Fruit fly (Drosophila melanogaster) ovary, adult (tissue): ENCODE data around the gene CG13022.
"Not testable (repeated sequence)": the region's sequence is repeated elsewhere in the genome, so short reads cannot be mapped to it uniquely, and the experiment has no call there.

Experiments used
- CG17801 ChIP-seq: fragments of 200-800 bp; optimal IDR thresholded peaks from 2 replicates; lab custom pipeline; 2019; ENCODE audit warnings: missing biosample characterization, mild to moderate bottlenecking, missing genetic modification characterization, moderate library complexity; ENCODE audit not compliant: partially characterized antibody

The CG13022 gene

DNA sequence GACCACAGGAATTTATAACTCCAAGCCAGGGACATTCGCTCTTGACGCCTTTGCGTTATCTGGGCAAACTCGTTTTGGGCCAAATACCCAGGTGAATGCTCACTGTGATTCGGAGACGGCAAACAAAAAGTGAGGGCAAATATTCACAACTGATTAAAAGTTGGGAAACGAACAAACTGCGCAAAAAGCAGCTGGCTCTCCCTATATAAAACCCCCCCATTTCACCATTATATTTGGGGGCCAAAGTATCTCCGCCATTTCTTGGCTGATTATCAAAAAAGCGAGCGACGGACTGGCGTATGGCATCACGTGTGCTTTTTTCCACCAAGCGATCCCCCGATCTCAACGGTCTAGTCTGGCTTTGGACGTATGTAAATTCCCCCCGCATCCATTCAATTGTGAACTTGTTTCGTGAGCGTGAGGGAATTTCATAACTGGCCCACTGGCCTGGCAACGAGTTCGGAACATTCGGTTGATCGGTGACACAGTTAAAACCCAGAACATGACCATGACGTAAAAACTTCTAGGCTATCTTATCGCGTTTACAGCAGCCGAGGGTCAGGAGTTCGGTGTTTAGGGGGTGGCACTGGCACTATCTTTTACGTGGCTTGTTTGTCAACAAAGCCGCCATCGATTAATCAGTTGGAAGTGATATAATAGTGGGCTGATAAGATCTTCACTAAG, 19.8 kb upstream of the CG13022 start:
- TF ChIP-seq CG17801 (GFP tag; lab: Kevin White, UChicago) = no peak

dm6 chr3L:16957534-16958396, 19.0 kb upstream of the CG13022 start, which contains the start of gene Cpr73D:
TSS of gene Cpr73D (minus strand) at chr3L:16957689.
- no peak for TF ChIP-seq CG17801 (GFP tag; lab: Kevin White, UChicago)

DNA sequence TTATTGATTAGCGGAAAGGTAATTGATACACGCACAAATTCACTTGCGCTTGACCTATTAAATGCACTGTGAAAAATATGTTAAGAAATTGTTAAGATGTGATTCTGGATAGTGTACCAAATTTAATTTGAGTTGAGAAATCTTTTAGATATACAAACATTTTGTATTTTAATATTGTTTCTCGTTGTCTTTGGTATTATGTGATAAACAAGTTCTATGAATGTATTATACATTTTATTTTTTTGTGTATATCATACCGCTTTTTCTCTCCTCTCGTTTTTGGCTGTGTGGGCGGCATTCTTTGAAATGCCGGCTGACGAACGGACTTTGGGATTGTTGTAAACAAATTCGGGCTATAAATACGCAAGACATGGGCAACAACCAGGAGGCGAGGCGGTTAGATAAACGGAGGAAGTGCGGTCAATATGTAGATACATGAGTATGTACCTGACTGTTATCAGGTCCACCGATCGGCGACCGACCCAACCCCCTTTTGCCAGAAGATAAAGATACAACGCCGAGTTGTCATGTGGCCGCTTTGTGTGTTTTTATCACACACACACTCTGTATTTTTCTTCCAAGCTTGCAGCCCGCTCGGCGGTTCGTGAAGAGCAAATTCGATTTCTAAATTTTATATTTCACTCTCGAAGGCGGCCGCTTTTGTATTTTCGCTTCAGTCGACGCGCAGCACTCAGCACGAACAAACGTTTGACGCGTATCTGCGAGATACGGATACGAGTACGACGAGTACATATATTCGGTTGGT, 18.2 kb upstream of the CG13022 start:
- no peak for TF ChIP-seq CG17801 (GFP tag; lab: Kevin White, UChicago)

DNA sequence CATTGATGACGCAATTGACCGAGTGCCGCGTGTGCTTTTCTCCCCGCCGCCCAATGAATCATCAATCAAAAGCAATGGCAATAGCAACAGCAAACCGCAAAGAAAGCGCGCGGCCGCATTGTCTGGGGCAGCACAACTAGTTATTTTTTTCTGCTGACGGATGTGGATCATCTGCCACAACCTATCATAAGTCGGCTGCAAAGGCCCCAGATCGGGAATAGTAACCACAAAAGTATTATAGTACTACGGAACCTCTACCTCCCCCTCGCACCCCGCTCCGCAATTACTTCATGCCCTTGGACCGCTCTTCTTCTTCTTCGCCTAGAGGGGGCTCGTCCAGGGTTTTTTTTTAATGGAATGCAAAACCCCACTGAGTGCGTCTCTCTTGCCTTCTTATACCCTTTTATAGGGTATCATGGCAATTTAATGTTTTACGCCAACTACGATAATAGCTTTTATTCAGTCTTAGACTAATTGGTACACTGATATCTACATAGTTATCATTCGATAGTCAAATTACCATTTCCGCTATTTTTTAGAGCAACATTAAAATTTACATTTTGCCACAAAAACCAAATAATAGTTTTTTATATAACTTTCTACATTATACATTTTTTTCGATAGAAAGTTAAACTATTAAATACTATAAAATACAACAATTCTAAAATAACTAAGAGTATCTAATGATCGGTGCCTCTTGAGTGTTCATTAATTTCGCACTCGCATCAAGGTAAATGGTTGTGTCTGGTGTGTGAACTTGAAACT, 17.4 kb upstream of the CG13022 start:
- no peak for TF ChIP-seq CG17801 (GFP tag; lab: Kevin White, UChicago)

dm6 chr3L:16955219-16956002, 16.7 kb upstream of the CG13022 start:
- TF ChIP-seq CG17801 (GFP tag; lab: Kevin White, UChicago) = peak; percentile 48

- not testable (repeated sequence) for TF ChIP-seq CG17801 (GFP tag; lab: Kevin White, UChicago)
Measured at dm6 chr3L:16954522-16954921, 15.8 kb upstream of the CG13022 start, which contains the start of gene Ogdh. TSS of gene Ogdh (plus strand) at chr3L:16954822.

dm6 chr3L:16944061-16944460, 5.3 kb upstream of the CG13022 start, which contains the start of gene Obp73a:
TSS of gene Obp73a (plus strand) at chr3L:16944361.
- no peak for TF ChIP-seq CG17801 (GFP tag; lab: Kevin White, UChicago)

dm6 chr3L:16941319-16941718, 2.6 kb upstream of the CG13022 start:
- TF ChIP-seq CG17801 (GFP tag; lab: Kevin White, UChicago) = no peak

- TF ChIP-seq CG17801 (GFP tag; lab: Kevin White, UChicago) = no peak
Measured at dm6 chr3L:16936689-16937088, 2.1 kb downstream of the CG13022 start.

dm6 chr3L:16935284-16935683, 3.5 kb downstream of the CG13022 start, which contains the start of gene CG11905:
TSS of gene CG11905 (minus strand) at chr3L:16935536.
- TF ChIP-seq CG17801 (GFP tag; lab: Kevin White, UChicago) = no peak

DNA sequence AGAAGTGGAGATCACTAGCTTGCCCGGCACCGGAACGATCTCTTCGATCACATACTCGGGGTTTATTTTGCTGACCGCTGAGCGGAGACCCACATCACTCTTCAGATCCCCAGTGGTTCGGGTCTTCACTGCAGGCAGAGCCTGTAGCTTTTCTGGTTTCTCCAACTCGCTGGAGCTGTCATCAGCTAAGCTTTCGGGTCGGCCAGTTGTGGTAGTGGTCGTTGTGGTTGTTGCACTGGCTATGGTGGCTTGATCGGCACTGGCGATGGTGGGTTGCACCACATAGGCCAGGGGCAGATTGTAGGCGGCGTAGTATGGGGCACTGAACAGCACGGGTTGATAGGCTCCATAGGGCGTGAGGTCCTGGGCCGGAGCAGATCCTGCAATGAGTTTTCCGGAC, 8.2 kb downstream of the CG13022 start:
- TF ChIP-seq CG17801 (GFP tag; lab: Kevin White, UChicago) = no peak

DNA sequence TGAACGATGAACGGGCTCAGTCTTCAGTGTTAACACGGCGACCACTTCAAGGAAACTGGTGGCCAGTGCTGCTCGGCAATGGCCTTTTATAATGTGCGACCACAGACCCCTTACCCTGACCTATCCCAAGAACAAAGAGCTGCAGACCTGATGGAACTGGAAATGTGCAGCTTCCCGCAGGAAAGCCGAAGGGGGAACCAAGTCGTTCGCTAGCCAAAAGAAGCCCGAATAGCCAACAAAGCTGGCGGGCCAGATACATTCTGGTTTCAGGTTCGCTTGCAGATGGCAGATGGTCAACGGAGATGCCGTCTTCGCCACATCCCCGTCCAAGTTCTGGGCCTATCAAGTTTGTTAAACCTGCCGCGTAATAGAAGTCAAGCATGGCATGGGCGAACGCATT, 11.4 kb downstream of the CG13022 start, which contains the start of gene CG13023:
Gene CG13023, minus strand, starts transcription at position 60 of the 400 bp plus-strand sequence.
- TF ChIP-seq CG17801 (GFP tag; lab: Kevin White, UChicago) = no peak

DNA sequence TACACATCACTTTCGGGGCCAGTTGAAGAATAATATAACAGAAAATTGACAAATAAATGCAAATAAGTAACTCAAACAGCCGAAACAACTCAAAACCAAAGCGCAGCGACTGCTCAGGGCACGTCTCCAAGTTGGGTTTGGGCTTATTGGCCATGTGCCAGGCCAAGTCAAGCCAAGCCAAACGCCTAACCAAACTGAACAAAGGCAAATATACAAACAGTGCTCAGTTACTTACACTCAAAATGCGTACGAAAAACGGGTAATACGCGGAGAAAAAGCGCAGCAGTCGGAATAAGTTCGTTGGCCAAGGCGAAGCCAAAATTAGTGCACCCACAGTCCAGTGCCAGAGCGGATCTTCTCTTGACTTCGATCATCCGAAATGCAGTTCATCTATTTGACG, 15.8 kb downstream of the CG13022 start, which contains the start of gene CG13028:
Gene CG13028, plus strand, starts transcription at position 301 of the 400 bp plus-strand sequence.
- TF ChIP-seq CG17801 (GFP tag; lab: Kevin White, UChicago) = no peak
